Fruit fly (Drosophila melanogaster) whole organism, embryonic: ENCODE results near the gene osk.

ENCODE experiments used
- Abd-B ChIP-seq: fragments of 200-800 bp; sonication (Bioruptor generic); optimal IDR thresholded peaks from 2 replicates; lab custom pipeline; 2018; ENCODE audit warnings: missing biosample characterization, mild to moderate bottlenecking, missing genetic modification characterization, moderate library complexity
- BtbVII ChIP-seq: fragments of 200-800 bp; sonication (Bioruptor generic); optimal IDR thresholded peaks from 3 replicates; lab custom pipeline; 2017; ENCODE audit warnings: missing biosample characterization, mild to moderate bottlenecking, missing genetic modification characterization
- CG10209 ChIP-seq: fragments of 200-800 bp; sonication (Bioruptor generic); optimal IDR thresholded peaks from 3 replicates; lab custom pipeline; 2017; ENCODE audit warnings: missing biosample characterization, mild to moderate bottlenecking, missing genetic modification characterization, missing genetic modification reagents
- CG11093 ChIP-seq: fragments of 200-800 bp; sonication (Bioruptor generic); IDR thresholded peaks from 3 replicates; pipeline ENCODE4 v1.3.6; 2022; ENCODE audit warnings: missing biosample characterization, missing genetic modification characterization
- CG12219 ChIP-seq: fragments of 200-800 bp; sonication (Bioruptor generic); optimal IDR thresholded peaks from 3 replicates; lab custom pipeline; 2018; ENCODE audit warnings: missing biosample characterization, mild to moderate bottlenecking, missing genetic modification characterization
- CG12942 ChIP-seq: fragments of 200-800 bp; sonication (Bioruptor generic); optimal IDR thresholded peaks from 3 replicates; lab custom pipeline; 2016; ENCODE audit warnings: missing biosample characterization, missing genetic modification characterization
- CG13624 ChIP-seq: fragments of 200-800 bp; sonication (Bioruptor generic); optimal IDR thresholded peaks from 2 replicates; lab custom pipeline; 2016; ENCODE audit warnings: missing biosample characterization, missing genetic modification characterization
- CG14667 ChIP-seq: fragments of 200-800 bp; sonication (Bioruptor generic); IDR thresholded peaks from 2 replicates; pipeline ENCODE4 v1.3.6; 2022; ENCODE audit warnings: missing biosample characterization, missing genetic modification characterization
- CG15073 ChIP-seq: fragments of 200-800 bp; sonication (Bioruptor generic); optimal IDR thresholded peaks from 2 replicates; lab custom pipeline; 2016; ENCODE audit warnings: missing biosample characterization, missing genetic modification characterization
- CG1603 ChIP-seq: fragments of 200-800 bp; sonication (Bioruptor generic); optimal IDR thresholded peaks from 2 replicates; lab custom pipeline; 2019; ENCODE audit warnings: missing biosample characterization, mild to moderate bottlenecking, missing genetic modification characterization, moderate library complexity
- CG16813 ChIP-seq: fragments of 200-800 bp; sonication (Bioruptor generic); IDR thresholded peaks from 3 replicates; pipeline ENCODE4 v1.3.6; 2022; ENCODE audit warnings: missing biosample characterization, missing genetic modification characterization; ENCODE audit not compliant: partially characterized antibody
- CG33213 ChIP-seq: fragments of 200-800 bp; sonication (Bioruptor generic); optimal IDR thresholded peaks from 3 replicates; lab custom pipeline; 2016; ENCODE audit warnings: missing biosample characterization, missing genetic modification characterization
- CG33557 ChIP-seq: fragments of 200-800 bp; sonication (Bioruptor generic); optimal IDR thresholded peaks from 2 replicates; lab custom pipeline; 2019; ENCODE audit warnings: missing biosample characterization, mild to moderate bottlenecking, missing genetic modification characterization, moderate library complexity
- CG4730 ChIP-seq: fragments of 200-800 bp; sonication (Bioruptor generic); IDR thresholded peaks from 2 replicates; pipeline ENCODE4 v1.3.6; 2022; ENCODE audit warnings: missing biosample characterization, missing genetic modification characterization
- CG8281 ChIP-seq: fragments of 200-800 bp; sonication (Bioruptor generic); optimal IDR thresholded peaks from 2 replicates; lab custom pipeline; 2018; ENCODE audit warnings: missing biosample characterization, mild to moderate bottlenecking, missing genetic modification characterization, moderate library complexity
- CG9817 ChIP-seq: fragments of 200-800 bp; sonication (Bioruptor generic); optimal IDR thresholded peaks from 2 replicates; lab custom pipeline; 2018; ENCODE audit warnings: missing biosample characterization, mild to moderate bottlenecking, missing genetic modification characterization, moderate library complexity
- CoRest ChIP-seq: fragments of 200-800 bp; sonication (Bioruptor generic); optimal IDR thresholded peaks from 3 replicates; lab custom pipeline; 2018; ENCODE audit warnings: missing biosample characterization, mild to moderate bottlenecking, missing genetic modification characterization, moderate library complexity
- D19A ChIP-seq: fragments of 200-800 bp; optimal IDR thresholded peaks from 3 replicates; lab custom pipeline; 2019; ENCODE audit warnings: missing biosample characterization, mild to moderate bottlenecking, missing genetic modification characterization, moderate library complexity
- Dip3 ChIP-seq: fragments of 200-800 bp; sonication (Bioruptor generic); optimal IDR thresholded peaks from 3 replicates; lab custom pipeline; 2016; ENCODE audit warnings: missing biosample characterization, missing genetic modification characterization
- E2f1 ChIP-seq: fragments of 200-800 bp; sonication (Bioruptor generic); IDR thresholded peaks from 2 replicates; pipeline ENCODE4 v1.3.6; 2022; ENCODE audit warnings: missing biosample characterization, missing genetic modification characterization
- H2.0 ChIP-seq: fragments of 200-800 bp; sonication (Bioruptor generic); IDR thresholded peaks from 2 replicates; pipeline ENCODE4 v1.3.6; 2022; ENCODE audit warnings: missing biosample characterization, missing genetic modification characterization
- HLH3B ChIP-seq: fragments of 200-800 bp; sonication (Bioruptor generic); IDR thresholded peaks from 2 replicates; pipeline ENCODE4 v1.3.6; 2022; ENCODE audit warnings: missing biosample characterization, missing genetic modification characterization
- Hmr ChIP-seq: fragments of 200-800 bp; sonication (Bioruptor generic); optimal IDR thresholded peaks from 3 replicates; lab custom pipeline; 2017; ENCODE audit warnings: mild to moderate bottlenecking, missing biosample characterization, missing genetic modification reagents, missing genetic modification characterization
- MESR4 ChIP-seq: fragments of 200-800 bp; sonication (Bioruptor generic); optimal IDR thresholded peaks from 2 replicates; lab custom pipeline; 2018; ENCODE audit warnings: missing biosample characterization, mild to moderate bottlenecking, missing genetic modification characterization, moderate library complexity
- Max ChIP-seq: fragments of 200-800 bp; sonication (Bioruptor generic); optimal IDR thresholded peaks from 2 replicates; lab custom pipeline; 2016; ENCODE audit warnings: missing biosample characterization, mild to moderate bottlenecking, missing genetic modification characterization
- Med ChIP-seq: fragments of 200-800 bp; sonication (Bioruptor generic); peaks from one replicate; lab custom pipeline; 2016; ENCODE audit warnings: missing biosample characterization, missing genetic modification characterization, mild to moderate bottlenecking, inconsistent platforms, moderate library complexity
- Rfx ChIP-seq: fragments of 200-800 bp; sonication (Bioruptor generic); IDR thresholded peaks from 2 replicates; pipeline ENCODE4 v1.3.6; 2022; ENCODE audit warnings: missing biosample characterization, missing genetic modification characterization
- Sox102F ChIP-seq: fragments of 200-800 bp; sonication (Bioruptor generic); optimal IDR thresholded peaks from 2 replicates; lab custom pipeline; 2018; ENCODE audit warnings: missing biosample characterization, mild to moderate bottlenecking, missing genetic modification characterization, moderate library complexity
- Spps ChIP-seq: fragments of 200-800 bp; sonication (Bioruptor generic); optimal IDR thresholded peaks from 2 replicates; lab custom pipeline; 2018; ENCODE audit warnings: missing biosample characterization, mild to moderate bottlenecking, missing genetic modification characterization
- Vsx1 ChIP-seq: fragments of 200-800 bp; sonication (Bioruptor generic); optimal IDR thresholded peaks from 2 replicates; lab custom pipeline; 2017; ENCODE audit warnings: missing biosample characterization, mild to moderate bottlenecking, missing genetic modification characterization, missing genetic modification reagents
- abd-A ChIP-seq: fragments of 200-800 bp; sonication (Bioruptor generic); optimal IDR thresholded peaks from 3 replicates; lab custom pipeline; 2019; ENCODE audit warnings: missing biosample characterization, mild to moderate bottlenecking, missing genetic modification characterization, moderate library complexity
- eyg ChIP-seq: fragments of 200-800 bp; sonication (Bioruptor generic); optimal IDR thresholded peaks from 3 replicates; lab custom pipeline; 2016; ENCODE audit warnings: missing biosample characterization, missing genetic modification characterization
- fru ChIP-seq: fragments of >200 bp; optimal IDR thresholded peaks from 2 replicates; lab custom pipeline; 2017
- gfzf ChIP-seq: fragments of 200-800 bp; sonication (Bioruptor generic); optimal IDR thresholded peaks from 2 replicates; lab custom pipeline; 2016; ENCODE audit warnings: missing biosample characterization, mild to moderate bottlenecking, missing genetic modification characterization, moderate library complexity
- ham ChIP-seq: fragments of 200-800 bp; sonication (Bioruptor generic); IDR thresholded peaks from 2 replicates; pipeline ENCODE4 v1.3.6; 2022; ENCODE audit warnings: missing biosample characterization, missing genetic modification characterization
- hkb ChIP-seq, 2 experiments: fragments of 200-800 bp in 1 of 2; fragments of >200 bp in 1 of 2; sonication (Bioruptor generic) in 1 of 2; IDR thresholded peaks in 1 of 2; optimal IDR thresholded peaks in 1 of 2; 2 replicates each; pipeline versions ENCODE4 v1.3.6 to Lab custom; 2017 to 2022; ENCODE audit warnings: missing biosample characterization in 1 of 2, missing genetic modification characterization in 1 of 2
- mirr ChIP-seq: fragments of 200-800 bp; sonication (Bioruptor generic); optimal IDR thresholded peaks from 3 replicates; lab custom pipeline; 2018; ENCODE audit warnings: missing biosample characterization, mild to moderate bottlenecking, missing genetic modification characterization
- nerfin-1 ChIP-seq: fragments of 200-800 bp; sonication (Bioruptor generic); optimal IDR thresholded peaks from 3 replicates; lab custom pipeline; 2019; ENCODE audit warnings: missing biosample characterization, mild to moderate bottlenecking, missing genetic modification characterization, moderate library complexity
- p53 ChIP-seq: fragments of 200-800 bp; sonication (Bioruptor generic); optimal IDR thresholded peaks from 2 replicates; lab custom pipeline; 2016; ENCODE audit warnings: missing biosample characterization, missing genetic modification characterization
- pan ChIP-seq, 4 experiments: fragments of >200 bp in 3 of 4; fragments of 200-800 bp in 1 of 4; sonication (Bioruptor generic) in 1 of 4; optimal IDR thresholded peaks in 3 of 4; IDR thresholded peaks in 1 of 4; 2 replicates each; pipeline versions ENCODE4 v1.3.6 to Lab custom; 2017 to 2022; ENCODE audit warnings: missing biosample characterization in 2 of 4, missing genetic modification characterization in 2 of 4, mixed read lengths in 1 of 4
- schlank ChIP-seq: fragments of 200-800 bp; sonication (Bioruptor generic); optimal IDR thresholded peaks from 2 replicates; lab custom pipeline; 2018; ENCODE audit warnings: missing biosample characterization, mild to moderate bottlenecking, missing genetic modification characterization
- sim ChIP-seq: fragments of 200-800 bp; sonication (Bioruptor generic); IDR thresholded peaks from 2 replicates; pipeline ENCODE4 v1.3.6; 2022; ENCODE audit warnings: missing biosample characterization, missing genetic modification characterization
- slbo ChIP-seq: fragments of 200-800 bp; sonication (Bioruptor generic); IDR thresholded peaks from 2 replicates; pipeline ENCODE4 v1.3.6; 2022; ENCODE audit warnings: missing biosample characterization, missing genetic modification characterization
- so ChIP-seq: fragments of 200-800 bp; sonication (Bioruptor generic); IDR thresholded peaks from 3 replicates; pipeline ENCODE4 v1.3.6; 2022; ENCODE audit warnings: missing biosample characterization, missing genetic modification characterization
- ssp ChIP-seq: fragments of 200-800 bp; sonication (Bioruptor generic); IDR thresholded peaks from 2 replicates; pipeline ENCODE4 v1.3.6; 2022; ENCODE audit warnings: missing biosample characterization, missing genetic modification characterization
- stwl ChIP-seq: fragments of 200-800 bp; sonication (Bioruptor generic); optimal IDR thresholded peaks from 3 replicates; lab custom pipeline; 2018; ENCODE audit warnings: missing biosample characterization, mild to moderate bottlenecking, missing genetic modification characterization, moderate library complexity
- z ChIP-seq: fragments of 200-800 bp; sonication (Bioruptor generic); IDR thresholded peaks from 3 replicates; pipeline ENCODE4 v1.3.6; 2022; ENCODE audit warnings: missing biosample characterization, missing genetic modification characterization
- zen ChIP-seq: fragments of 200-800 bp; sonication (Bioruptor generic); optimal IDR thresholded peaks from 3 replicates; lab custom pipeline; 2018; ENCODE audit warnings: missing biosample characterization, mild to moderate bottlenecking, missing genetic modification characterization, moderate library complexity

The osk gene

dm6 chr3R:8945502-8946324 is 10.8 kb downstream of the osk start:
- TF ChIP-seq CG11093 (peak; percentile 79), CG13624 (GFP tag; lab: Kevin White, UChicago) (no peak), fru (lab: Kevin White, UChicago) (no peak), CG33213 (GFP tag; lab: Kevin White, UChicago) (no peak), CG33557 (peak; percentile 60), CG12942 (GFP tag; lab: Kevin White, UChicago) (peak; percentile 59), Hmr (GFP tag; lab: Kevin White, UChicago) (peak; percentile 83), CG4730 (GFP tag; lab: Robert Waterston, UW) (peak; percentile 71), Sox102F (GFP tag; lab: Kevin White, UChicago) (peak; percentile 92), CG15073 (GFP tag; lab: Kevin White, UChicago) (no peak), abd-A (tag; lab: Kevin White, UChicago) (peak; percentile 85), Med (GFP tag; lab: Kevin White, UChicago) (peak; percentile 90), Rfx (GFP tag; lab: Robert Waterston, UW) (peak; percentile 78), CG12219 (GFP tag; lab: Kevin White, UChicago) (peak; percentile 56), CG9817 (tag; lab: Kevin White, UChicago) (peak; percentile 73), nerfin-1 (peak; percentile 74), CG8281 (tag; lab: Kevin White, UChicago) (peak; percentile 54), hkb (optimal IDR thresholded peaks at IDR 0.05; lab: Kevin White, UChicago) (no peak), hkb (GFP tag; IDR thresholded peaks at IDR 0.05; lab: Robert Waterston, UW) (peak; percentile 90), BtbVII (GFP tag; lab: Kevin White, UChicago) (peak; percentile 78), CG10209 (GFP tag; lab: Kevin White, UChicago) (peak; percentile 78), zen (tag; lab: Kevin White, UChicago) (peak; percentile 46), HLH3B (GFP tag; lab: Robert Waterston, UW) (peak; percentile 88), CG14667 (GFP tag; lab: Robert Waterston, UW) (peak; percentile 64; the same call in 1 of the 2 replicates), gfzf (no peak), Abd-B (GFP tag; lab: Kevin White, UChicago) (peak; percentile 87), MESR4 (no peak), eyg (GFP tag; lab: Kevin White, UChicago) (no peak), stwl (tag; lab: Kevin White, UChicago) (no peak), Vsx1 (GFP tag; lab: Kevin White, UChicago) (peak; percentile 68), p53 (GFP tag; lab: Kevin White, UChicago) (no peak), CG1603 (tag; lab: Kevin White, UChicago) (peak; percentile 24), E2f1 (GFP tag; lab: Robert Waterston, UW) (peak; percentile 85), slbo (GFP tag; lab: Robert Waterston, UW) (peak; percentile 63), CG16813 (GFP tag; lab: Robert Waterston, UW) (no peak), so (peak; percentile 90), Max (GFP tag; lab: Kevin White, UChicago) (peak; percentile 65), ssp (peak; percentile 76), schlank (tag; lab: Kevin White, UChicago) (no peak), ham (GFP tag; lab: Robert Waterston, UW) (no peak), Dip3 (no peak), mirr (GFP tag; lab: Kevin White, UChicago) (no peak), H2.0 (GFP tag; lab: Robert Waterston, UW) (peak; percentile 77), CoRest (tag; lab: Kevin White, UChicago) (peak; percentile 92), D19A (tag; lab: Kevin White, UChicago) (peak; percentile 90), sim (GFP tag; lab: Robert Waterston, UW) (0 out of 2 replicates have a peak, but pooled peaks have one; percentile 22), pan (optimal IDR thresholded peaks at IDR 0.05; lab: Kevin White, UChicago) (no peak), pan (GFP tag; optimal IDR thresholded peaks at IDR 0.05 in 1 of 2, IDR thresholded peaks at IDR 0.05 in 1 of 2) (peak in 1 of 2 experiments; percentile 85), z (GFP tag; lab: Robert Waterston, UW) (no peak), Spps (tag; lab: Kevin White, UChicago) (peak; percentile 46)
